In the genomic region with DNA sequence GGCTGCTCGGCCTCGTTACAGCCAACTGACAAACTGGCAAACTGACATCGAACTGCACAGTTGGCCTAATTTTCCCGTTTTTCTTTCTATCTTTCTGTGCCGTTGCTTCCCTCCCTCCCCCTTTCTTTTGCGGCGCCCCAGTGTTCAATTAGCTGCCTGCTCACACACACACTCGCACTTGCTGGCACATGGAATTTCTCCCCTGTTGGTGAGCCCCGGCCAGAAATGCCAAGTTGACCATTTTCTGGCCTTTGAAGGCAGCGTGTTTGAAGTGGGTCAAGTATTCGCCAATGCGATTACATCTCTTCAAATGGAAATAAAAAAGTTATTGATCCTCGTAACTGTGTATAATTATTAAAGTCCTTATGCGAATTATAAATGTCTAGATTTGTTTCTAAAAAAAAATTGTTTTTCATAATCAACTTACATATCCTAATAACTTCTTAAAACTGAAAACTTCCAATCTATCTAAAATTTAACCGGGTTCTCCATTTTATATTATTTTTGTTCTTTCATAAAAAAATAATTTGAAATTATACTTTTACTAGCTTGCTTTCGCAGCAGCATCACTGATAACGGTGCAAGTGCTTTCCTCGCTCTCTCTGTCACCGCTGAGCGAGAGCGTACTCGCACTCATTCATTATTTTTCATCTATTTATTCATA, we compare ENCODE assay signal across 4 fruit fly cellular contexts.
A peak's percentile ranks its signal among the peaks of the same experiment; 100 is the strongest.
TF ChIP-seq lines count a peak whose summit lies in the region.

No protein-coding gene starts in this region.

TF ChIP-seq in whole organism, adult, 20 proteins besides CTCF, POLR2A, EP300 and RAD21 (continued from another document):
- TF ChIP-seq CG1620 (GFP tag; optimal IDR thresholded peaks at IDR 0.05; lab: Kevin White, UChicago) (peak; percentile 3), CG7101 (tag; optimal IDR thresholded peaks at IDR 0.05; lab: Kevin White, UChicago) (peak; percentile 24), ovo (GFP tag; optimal IDR thresholded peaks at IDR 0.05; lab: Kevin White, UChicago) (peak; percentile 18), CG14711 (tag; optimal IDR thresholded peaks at IDR 0.05; lab: Kevin White, UChicago) (peak; percentile 11)

TF ChIP-seq in whole organism, embryonic, 481 proteins besides CTCF, POLR2A, EP300 and RAD21 (continued from another document and continues in another):
- TF ChIP-seq Neu2 (GFP tag; optimal IDR thresholded peaks at IDR 0.05; lab: Kevin White, UChicago; ENCODE audit: borderline replicate concordance), result no peak
- peak in 1 of 2 experiments; percentile 10 for TF ChIP-seq chif (GFP tag; optimal IDR thresholded peaks at IDR 0.05; lab: Kevin White, UChicago)
- TF ChIP-seq esg (GFP tag; conservative IDR thresholded peaks at IDR 0.05; lab: Robert Waterston, UW), result peak; percentile 30; the same call in 1 of the 2 replicates
- peak; percentile 52 for TF ChIP-seq CG8388 (GFP tag; optimal IDR thresholded peaks at IDR 0.05; lab: Kevin White, UChicago)
- TF ChIP-seq lilli (GFP tag; optimal IDR thresholded peaks at IDR 0.05; lab: Kevin White, UChicago), result peak; percentile 40
- TF ChIP-seq vfl (GFP tag; optimal IDR thresholded peaks at IDR 0.05; lab: Kevin White, UChicago), result no peak
- no peak for TF ChIP-seq Sin3A (optimal IDR thresholded peaks at IDR 0.05; lab: Kevin White, UChicago)
- peak; percentile 30 for TF ChIP-seq zfh2 (GFP tag; optimal IDR thresholded peaks at IDR 0.05; lab: Kevin White, UChicago)
- no peak for TF ChIP-seq CG42726 (GFP tag; IDR thresholded peaks at IDR 0.05; lab: Robert Waterston, UW; ENCODE audit: partially characterized antibody)
- no peak for TF ChIP-seq Sox102F (GFP tag; optimal IDR thresholded peaks at IDR 0.05; lab: Kevin White, UChicago)
- TF ChIP-seq Bgb (GFP tag; IDR thresholded peaks at IDR 0.05; lab: Robert Waterston, UW; ENCODE audit: partially characterized antibody), result no peak
- no peak for TF ChIP-seq chm (GFP tag; IDR thresholded peaks at IDR 0.05; lab: Robert Waterston, UW)
- TF ChIP-seq sisA (GFP tag; IDR thresholded peaks at IDR 0.05; lab: Robert Waterston, UW), result no peak
- peak; percentile 55 for TF ChIP-seq Xbp1 (GFP tag; optimal IDR thresholded peaks at IDR 0.05; lab: Kevin White, UChicago)
- TF ChIP-seq CG30020 (tag; optimal IDR thresholded peaks at IDR 0.05; lab: Kevin White, UChicago), result peak; percentile 6
- TF ChIP-seq caup (GFP tag; optimal IDR thresholded peaks at IDR 0.05; lab: Kevin White, UChicago; ENCODE audit: severe bottlenecking), result no peak
- no peak for TF ChIP-seq CG17612 (GFP tag; IDR thresholded peaks at IDR 0.05; lab: Robert Waterston, UW)
- peak; percentile 37 for TF ChIP-seq CG12155 (GFP tag; optimal IDR thresholded peaks at IDR 0.05; lab: Kevin White, UChicago)
- no peak for TF ChIP-seq Mes4 (GFP tag; optimal IDR thresholded peaks at IDR 0.05; lab: Kevin White, UChicago)
- TF ChIP-seq NFAT (GFP tag; IDR thresholded peaks at IDR 0.05; lab: Robert Waterston, UW), result no peak
- TF ChIP-seq CG11085 (GFP tag; IDR thresholded peaks at IDR 0.05; lab: Robert Waterston, UW), result no peak
- no peak for TF ChIP-seq pzg (GFP tag; optimal IDR thresholded peaks at IDR 0.05; lab: Kevin White, UChicago)
- no peak for TF ChIP-seq usp (GFP tag; optimal IDR thresholded peaks at IDR 0.05; lab: Kevin White, UChicago)
- no peak for TF ChIP-seq Abd-B (GFP tag; optimal IDR thresholded peaks at IDR 0.05; lab: Kevin White, UChicago)
- no peak for TF ChIP-seq lab (GFP tag; optimal IDR thresholded peaks at IDR 0.05; lab: Kevin White, UChicago)
- peak; percentile 70 for TF ChIP-seq CG2678 (tag; optimal IDR thresholded peaks at IDR 0.05; lab: Kevin White, UChicago)
- TF ChIP-seq row (GFP tag; IDR thresholded peaks at IDR 0.05; lab: Robert Waterston, UW), result peak; percentile 82
- no peak for TF ChIP-seq tx (GFP tag; optimal IDR thresholded peaks at IDR 0.05; lab: Kevin White, UChicago)
- peak; percentile 83 for TF ChIP-seq Vsx1 (GFP tag; optimal IDR thresholded peaks at IDR 0.05; lab: Kevin White, UChicago)
- no peak for TF ChIP-seq CG15073 (GFP tag; optimal IDR thresholded peaks at IDR 0.05; lab: Kevin White, UChicago)
- no peak; the same call in 1 of the 2 replicates for TF ChIP-seq ttk (GFP tag; IDR thresholded peaks at IDR 0.05; lab: Robert Waterston, UW)
- TF ChIP-seq Ada2b (GFP tag; IDR thresholded peaks at IDR 0.05; lab: Robert Waterston, UW), result 0 out of 2 replicates have a peak, but pooled peaks have one; percentile 13
- TF ChIP-seq Meics (GFP tag; optimal IDR thresholded peaks at IDR 0.05; lab: Kevin White, UChicago), result peak; percentile 58
- no peak for TF ChIP-seq Mrtf (GFP tag; IDR thresholded peaks at IDR 0.05; lab: Robert Waterston, UW)
- TF ChIP-seq Ptx1 (GFP tag; IDR thresholded peaks at IDR 0.05; lab: Robert Waterston, UW), result no peak
- TF ChIP-seq toy (GFP tag; IDR thresholded peaks at IDR 0.05; lab: Robert Waterston, UW), result no peak
- no peak for TF ChIP-seq Stat92E (GFP tag; optimal IDR thresholded peaks at IDR 0.05; lab: Kevin White, UChicago)
- TF ChIP-seq CG11723 (GFP tag; optimal IDR thresholded peaks at IDR 0.05; lab: Kevin White, UChicago), result peak; percentile 30
- no peak for TF ChIP-seq ken (GFP tag; IDR thresholded peaks at IDR 0.05; lab: Robert Waterston, UW)

TF ChIP-seq in whole organism, prepupa, 60 proteins besides CTCF, POLR2A, EP300 and RAD21 (continued from another document):
- peak; percentile 80 for TF ChIP-seq CG32006 (GFP tag; optimal IDR thresholded peaks at IDR 0.05; lab: Kevin White, UChicago)
- TF ChIP-seq Sox15 (GFP tag; optimal IDR thresholded peaks at IDR 0.05; lab: Kevin White, UChicago), result peak; percentile 31
- TF ChIP-seq vri (GFP tag; optimal IDR thresholded peaks at IDR 0.05; lab: Kevin White, UChicago), result no peak
- peak; percentile 69 for TF ChIP-seq Smox (GFP tag; optimal IDR thresholded peaks at IDR 0.05; lab: Kevin White, UChicago)
- peak; percentile 53 for TF ChIP-seq net (GFP tag; optimal IDR thresholded peaks at IDR 0.05; lab: Kevin White, UChicago)
- peak; percentile 28 for TF ChIP-seq Hr39 (GFP tag; optimal IDR thresholded peaks at IDR 0.05; lab: Kevin White, UChicago)
- TF ChIP-seq CG3919 (GFP tag; optimal IDR thresholded peaks at IDR 0.05; lab: Kevin White, UChicago), result peak; percentile 10
- TF ChIP-seq CG6792 (GFP tag; optimal IDR thresholded peaks at IDR 0.05; lab: Kevin White, UChicago), result peak; percentile 27
- TF ChIP-seq Gug (GFP tag; IDR thresholded peaks at IDR 0.05; lab: Robert Waterston, UW), result no peak
- TF ChIP-seq fkh (GFP tag; optimal IDR thresholded peaks at IDR 0.05; lab: Kevin White, UChicago), result no peak
- TF ChIP-seq CG7368 (GFP tag; optimal IDR thresholded peaks at IDR 0.05; lab: Kevin White, UChicago), result peak; percentile 7
- TF ChIP-seq CG4318 (GFP tag; optimal IDR thresholded peaks at IDR 0.05; lab: Kevin White, UChicago), result no peak
- TF ChIP-seq CG31627 (GFP tag; optimal IDR thresholded peaks at IDR 0.05; lab: Kevin White, UChicago), result peak; percentile 12
- peak; percentile 27 for TF ChIP-seq Eip93F (GFP tag; optimal IDR thresholded peaks at IDR 0.05; lab: Kevin White, UChicago)
- TF ChIP-seq OdsH (GFP tag; optimal IDR thresholded peaks at IDR 0.05; lab: Kevin White, UChicago), result peak; percentile 53
- no peak for TF ChIP-seq CG1621 (tag; optimal IDR thresholded peaks at IDR 0.05; lab: Kevin White, UChicago)
- no peak for TF ChIP-seq CG8632 (GFP tag; optimal IDR thresholded peaks at IDR 0.05; lab: Kevin White, UChicago)
- peak; percentile 48 for TF ChIP-seq pdm3 (GFP tag; optimal IDR thresholded peaks at IDR 0.05; lab: Kevin White, UChicago)
- TF ChIP-seq ss (GFP tag; optimal IDR thresholded peaks at IDR 0.05; lab: Kevin White, UChicago), result no peak
- peak; percentile 43 for TF ChIP-seq Sox102F (GFP tag; optimal IDR thresholded peaks at IDR 0.05; lab: Kevin White, UChicago)
- no peak for TF ChIP-seq CG10669 (GFP tag; optimal IDR thresholded peaks at IDR 0.05; lab: Kevin White, UChicago)
- no peak for TF ChIP-seq cyc (GFP tag; optimal IDR thresholded peaks at IDR 0.05; lab: Kevin White, UChicago)
- peak; percentile 39 for TF ChIP-seq acj6 (GFP tag; optimal IDR thresholded peaks at IDR 0.05; lab: Kevin White, UChicago)
- no peak for TF ChIP-seq CG10631 (GFP tag; optimal IDR thresholded peaks at IDR 0.05; lab: Kevin White, UChicago)
- TF ChIP-seq dsx (GFP tag; optimal IDR thresholded peaks at IDR 0.05; lab: Kevin White, UChicago; ENCODE audit: poor library complexity, severe bottlenecking), result no peak
- TF ChIP-seq CG8319 (GFP tag; optimal IDR thresholded peaks at IDR 0.05; lab: Kevin White, UChicago), result no peak
- TF ChIP-seq CG8119 (GFP tag; IDR thresholded peaks at IDR 0.05; lab: Robert Waterston, UW), result no peak
- no peak for TF ChIP-seq eg (GFP tag; IDR thresholded peaks at IDR 0.05; lab: Robert Waterston, UW)
- TF ChIP-seq fd59A (GFP tag; optimal IDR thresholded peaks at IDR 0.05; lab: Kevin White, UChicago), result no peak
- TF ChIP-seq fd85E (GFP tag; optimal IDR thresholded peaks at IDR 0.05; lab: Kevin White, UChicago), result no peak
- TF ChIP-seq salr (GFP tag; optimal IDR thresholded peaks at IDR 0.05; lab: Kevin White, UChicago), result peak in 1 of 2 experiments; percentile 60
- TF ChIP-seq esn (GFP tag; optimal IDR thresholded peaks at IDR 0.05; lab: Kevin White, UChicago), result peak; percentile 71
- peak; percentile 38 for TF ChIP-seq Ets21C (GFP tag; optimal IDR thresholded peaks at IDR 0.05; lab: Kevin White, UChicago)
- no peak for TF ChIP-seq CG16779 (tag; optimal IDR thresholded peaks at IDR 0.05; lab: Kevin White, UChicago)
- no peak for TF ChIP-seq CG9139 (GFP tag; optimal IDR thresholded peaks at IDR 0.05; lab: Kevin White, UChicago)
- peak; percentile 56 for TF ChIP-seq lz (GFP tag; optimal IDR thresholded peaks at IDR 0.05; lab: Kevin White, UChicago)
- no peak for TF ChIP-seq CG11294 (GFP tag; IDR thresholded peaks at IDR 0.05; lab: Robert Waterston, UW)
- TF ChIP-seq Ets96B (tag; optimal IDR thresholded peaks at IDR 0.05; lab: Kevin White, UChicago), result peak; percentile 3
- no peak for TF ChIP-seq CG6276 (GFP tag; optimal IDR thresholded peaks at IDR 0.05; lab: Kevin White, UChicago)
- TF ChIP-seq Met (GFP tag; optimal IDR thresholded peaks at IDR 0.05; lab: Kevin White, UChicago), result peak; percentile 68
- peak; percentile 17 for TF ChIP-seq Sox14 (GFP tag; optimal IDR thresholded peaks at IDR 0.05; lab: Kevin White, UChicago)
- no peak for TF ChIP-seq CG6854 (GFP tag; optimal IDR thresholded peaks at IDR 0.05; lab: Kevin White, UChicago)

TF ChIP-seq in whole organism, wandering third instar larva, 38 proteins besides CTCF, POLR2A, EP300 and RAD21 (continued from another document):
- no peak for TF ChIP-seq dsf (GFP tag; optimal IDR thresholded peaks at IDR 0.05; lab: Kevin White, UChicago; ENCODE audit: borderline replicate concordance)
- TF ChIP-seq br (GFP tag; optimal IDR thresholded peaks at IDR 0.05; lab: Kevin White, UChicago), result no peak
- peak in 1 of 2 experiments; percentile 58 for TF ChIP-seq foxo (GFP tag; optimal IDR thresholded peaks at IDR 0.05; lab: Kevin White, UChicago)
- no peak for TF ChIP-seq brk (GFP tag; optimal IDR thresholded peaks at IDR 0.05; lab: Kevin White, UChicago)
- TF ChIP-seq Dfd (GFP tag; optimal IDR thresholded peaks at IDR 0.05; lab: Kevin White, UChicago), result no peak
- TF ChIP-seq HLH106 (tag; optimal IDR thresholded peaks at IDR 0.05; lab: Kevin White, UChicago), result peak; percentile 62
- peak; percentile 22 for TF ChIP-seq fru (GFP tag; optimal IDR thresholded peaks at IDR 0.05; lab: Kevin White, UChicago)
- TF ChIP-seq Mio (GFP tag; optimal IDR thresholded peaks at IDR 0.05; lab: Kevin White, UChicago), result no peak
- no peak for TF ChIP-seq sage (GFP tag; optimal IDR thresholded peaks at IDR 0.05; lab: Kevin White, UChicago)
- no peak for TF ChIP-seq dl (GFP tag; optimal IDR thresholded peaks at IDR 0.05; lab: Kevin White, UChicago; ENCODE audit: insufficient read depth in 1 of 2, partially characterized antibody in 2 of 2)
- TF ChIP-seq N (GFP tag; optimal IDR thresholded peaks at IDR 0.05; lab: Kevin White, UChicago), result no peak
- peak; percentile 93 for TF ChIP-seq Myc (optimal IDR thresholded peaks at IDR 0.05; lab: Kevin White, UChicago)
- no peak for TF ChIP-seq Hr78 (GFP tag; optimal IDR thresholded peaks at IDR 0.05; lab: Kevin White, UChicago)
- no peak for TF ChIP-seq Hr83 (GFP tag; optimal IDR thresholded peaks at IDR 0.05; lab: Kevin White, UChicago; ENCODE audit: poor library complexity, severe bottlenecking)
- TF ChIP-seq jim (GFP tag; optimal IDR thresholded peaks at IDR 0.05; lab: Kevin White, UChicago), result no peak
- TF ChIP-seq Abd-B (GFP tag; optimal IDR thresholded peaks at IDR 0.05; lab: Kevin White, UChicago), result no peak
